Fruit fly (Drosophila melanogaster): ENCODE measurements around the gene KrT95D.

KrT95D gene

DNA sequence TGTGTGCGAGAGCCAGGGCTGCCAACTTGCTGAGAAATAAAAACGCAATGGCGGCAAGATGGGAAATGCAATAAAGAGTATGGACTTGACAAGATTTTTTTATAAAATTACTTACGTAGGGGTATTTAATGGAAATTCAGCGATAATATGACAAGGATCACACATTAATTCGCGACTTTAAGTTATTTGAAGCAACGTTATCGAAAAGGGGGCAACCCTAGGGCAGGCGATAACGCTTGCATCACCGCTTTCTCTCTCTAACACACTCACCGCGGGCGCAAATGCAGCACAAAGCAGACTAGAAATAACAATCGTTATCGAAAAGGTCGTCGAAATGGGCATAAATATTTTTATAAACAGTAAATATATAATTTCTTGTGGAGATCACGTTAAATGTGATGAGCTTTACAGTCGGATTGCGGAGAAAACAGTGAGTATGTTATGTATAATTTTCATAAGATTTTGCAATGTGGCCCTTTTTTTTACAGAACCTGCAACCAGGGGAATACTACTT, 16.4 kb upstream of the KrT95D start, which contains the start of gene Rox8 (continued):
- TF ChIP-seq ham (GFP tag; IDR thresholded peaks at IDR 0.05) (no peak), Vsx1 (GFP tag; optimal IDR thresholded peaks at IDR 0.05) (peak; percentile 80), CG10209 (GFP tag; optimal IDR thresholded peaks at IDR 0.05) (peak; percentile 9), Usf (GFP tag; optimal IDR thresholded peaks at IDR 0.05) (no peak), Awh (GFP tag; IDR thresholded peaks at IDR 0.05) (no peak), gce (GFP tag; IDR thresholded peaks at IDR 0.05) (no peak), CG17612 (GFP tag; IDR thresholded peaks at IDR 0.05) (no peak), CG6272 (GFP tag; IDR thresholded peaks at IDR 0.05) (no peak), vvl (GFP tag; IDR thresholded peaks at IDR 0.05) (peak; percentile 47), ase (GFP tag; IDR thresholded peaks at IDR 0.05) (no peak), Hand (GFP tag; optimal IDR thresholded peaks at IDR 0.05) (no peak), CG10462 (GFP tag; optimal IDR thresholded peaks at IDR 0.05) (peak; percentile 6), HHEX (GFP tag; optimal IDR thresholded peaks at IDR 0.05) (no peak), Sry-β (GFP tag; optimal IDR thresholded peaks at IDR 0.05) (no peak), Mad (GFP tag; optimal IDR thresholded peaks at IDR 0.05) (peak; percentile 12), CG3407 (GFP tag; optimal IDR thresholded peaks at IDR 0.05) (no peak), bab2 (GFP tag; optimal IDR thresholded peaks at IDR 0.05) (no peak), BtbVII (GFP tag; optimal IDR thresholded peaks at IDR 0.05) (peak; percentile 66), sim (GFP tag; IDR thresholded peaks at IDR 0.05) (no peak), CG10959 (GFP tag; IDR thresholded peaks at IDR 0.05) (no peak), ap (GFP tag; IDR thresholded peaks at IDR 0.05) (0 out of 2 replicates have a peak, but pooled peaks have one; percentile 6), Max (GFP tag; optimal IDR thresholded peaks at IDR 0.05) (peak; percentile 63), CG34376 (GFP tag; optimal IDR thresholded peaks at IDR 0.05) (peak; percentile 79), br (optimal IDR thresholded peaks at IDR 0.05) (no peak), gfzf (GFP tag; optimal IDR thresholded peaks at IDR 0.05) (peak; percentile 51), lilli (GFP tag; optimal IDR thresholded peaks at IDR 0.05) (peak; percentile 58), pum (GFP tag; optimal IDR thresholded peaks at IDR 0.05) (peak; percentile 27), CG6175 (GFP tag; IDR thresholded peaks at IDR 0.05) (no peak), CG9215 (GFP tag; IDR thresholded peaks at IDR 0.05) (no peak), bcd (GFP tag; optimal IDR thresholded peaks at IDR 0.05) (peak; percentile 36), CG15514 (GFP tag; optimal IDR thresholded peaks at IDR 0.05) (peak; percentile 73), Rfx (GFP tag; IDR thresholded peaks at IDR 0.05) (peak; percentile 55), CG1024 (GFP tag; IDR thresholded peaks at IDR 0.05) (no peak), NC2α (GFP tag; optimal IDR thresholded peaks at IDR 0.05) (no peak), onecut (GFP tag; IDR thresholded peaks at IDR 0.05) (peak; percentile 28; the same call in 1 of the 2 replicates), ind (GFP tag; optimal IDR thresholded peaks at IDR 0.05) (peak; percentile 35), Atf-2 (GFP tag; optimal IDR thresholded peaks at IDR 0.05) (peak; percentile 19), org-1 (GFP tag; optimal IDR thresholded peaks at IDR 0.05) (no peak), ftz-f1 (GFP tag; optimal IDR thresholded peaks at IDR 0.05) (peak; percentile 9), CG10543 (GFP tag; optimal IDR thresholded peaks at IDR 0.05) (peak; percentile 76), Neu2 (GFP tag; optimal IDR thresholded peaks at IDR 0.05; ENCODE audit: borderline replicate concordance) (peak; percentile 46), CG4707 (GFP tag; optimal IDR thresholded peaks at IDR 0.05) (no peak), unpg (GFP tag; optimal IDR thresholded peaks at IDR 0.05) (peak; percentile 43), E2f2 (GFP tag; IDR thresholded peaks at IDR 0.05) (peak; percentile 57), Dfd (GFP tag; optimal IDR thresholded peaks at IDR 0.05) (no peak), CG12391 (tag; optimal IDR thresholded peaks at IDR 0.05) (peak; percentile 44), CG8089 (GFP tag; optimal IDR thresholded peaks at IDR 0.05) (peak; percentile 4), CG4424 (GFP tag; optimal IDR thresholded peaks at IDR 0.05) (peak; percentile 29), CG34224 (GFP tag; IDR thresholded peaks at IDR 0.05; ENCODE audit: partially characterized antibody) (peak; percentile 52; the same call in 1 of the 3 replicates), lab (GFP tag; optimal IDR thresholded peaks at IDR 0.05) (peak; percentile 59), tup (GFP tag; optimal IDR thresholded peaks at IDR 0.05) (peak; percentile 10)

All from whole organism, embryonic.